Worm (Caenorhabditis elegans): ENCODE data around the gene ell-1.

ce11 chrIV:4439190-4439589, 45.0 kb downstream of the ell-1 start, which contains the start of gene fbxb-74:
- TF ChIP-seq tra-4 (tag; optimal IDR thresholded peaks at IDR 0.05) (no peak), tbx-11 (GFP tag; IDR thresholded peaks at IDR 0.05) (no peak), tbx-37 (GFP tag; conservative IDR thresholded peaks at IDR 0.05) (no peak), hmbx-1 (tag; optimal IDR thresholded peaks at IDR 0.05) (no peak), ama-1 (optimal IDR thresholded peaks at IDR 0.05) (no peak), hnd-1 (tag; optimal IDR thresholded peaks at IDR 0.05) (no peak), pes-1 (GFP tag; IDR thresholded peaks at IDR 0.05) (no peak), ceh-36 (tag; optimal IDR thresholded peaks at IDR 0.05) (no peak), scrt-1 (GFP tag; IDR thresholded peaks at IDR 0.05) (no peak), flt-1 (GFP tag; IDR thresholded peaks at IDR 0.05) (no peak), aly-1 (tag; optimal IDR thresholded peaks at IDR 0.05) (no peak)

Data from whole organism, early embryonic.